Worm (Caenorhabditis elegans) whole organism, L2 larva: ENCODE measurements around the gene npr-39.

Source experiments
- C34F6.9 ChIP-seq: fragments of 150-350 bp; optimal IDR thresholded peaks from 2 replicates; lab custom pipeline; 2014; ENCODE audit warnings: missing biosample characterization, missing genetic modification characterization
- F13H6.1 ChIP-seq: sonication (generic microtip); optimal IDR thresholded peaks from 2 replicates; lab custom pipeline; 2016; ENCODE audit warnings: missing genetic modification characterization, missing compliant biosample characterization
- R02D3.7 ChIP-seq: fragments of 150-350 bp; optimal IDR thresholded peaks from 2 replicates; lab custom pipeline; 2014; ENCODE audit warnings: missing biosample characterization, missing genetic modification characterization
- ZK546.5 ChIP-seq: sonication (generic microtip); optimal IDR thresholded peaks from 2 replicates; lab custom pipeline; 2017; ENCODE audit warnings: missing biosample characterization, missing genetic modification characterization
- aly-2 ChIP-seq: fragments of 150-350 bp; optimal IDR thresholded peaks from 2 replicates; lab custom pipeline; 2014; ENCODE audit warnings: missing biosample characterization, missing genetic modification characterization
- ama-1 ChIP-seq: fragments of 150-350 bp; optimal IDR thresholded peaks from 2 replicates; lab custom pipeline; 2018; ENCODE audit warnings: inconsistent platforms
- blmp-1 ChIP-seq: sonication (generic microtip); optimal IDR thresholded peaks from 2 replicates; lab custom pipeline; 2017; ENCODE audit warnings: missing genetic modification characterization, mild to moderate bottlenecking, missing compliant biosample characterization, antibody characterized with exemption, moderate library complexity; ENCODE audit not compliant: insufficient read depth
- ceh-16 ChIP-seq: fragments of 150-350 bp; optimal IDR thresholded peaks from 2 replicates; lab custom pipeline; 2014; ENCODE audit warnings: missing biosample characterization, missing genetic modification characterization
- ceh-82 ChIP-seq: fragments of 150-350 bp; optimal IDR thresholded peaks from 2 replicates; lab custom pipeline; 2014; ENCODE audit warnings: missing biosample characterization, missing genetic modification characterization
- crh-2 ChIP-seq: sonication (generic microtip); optimal IDR thresholded peaks from 2 replicates; lab custom pipeline; 2017; ENCODE audit warnings: missing biosample characterization, missing genetic modification characterization
- dmd-4 ChIP-seq: sonication (generic microtip); optimal IDR thresholded peaks from 2 replicates; lab custom pipeline; 2017; ENCODE audit warnings: missing biosample characterization, missing genetic modification characterization
- egl-27 ChIP-seq: sonication (generic microtip); optimal IDR thresholded peaks from 3 replicates; lab custom pipeline; 2017; ENCODE audit warnings: missing biosample characterization, missing genetic modification reagents, missing genetic modification characterization
- elt-1 ChIP-seq: fragments of 150-350 bp; optimal IDR thresholded peaks from 2 replicates; lab custom pipeline; 2014; ENCODE audit warnings: missing biosample characterization, missing genetic modification characterization
- elt-3 ChIP-seq: sonication (generic microtip); optimal IDR thresholded peaks from 2 replicates; lab custom pipeline; 2017; ENCODE audit warnings: missing biosample characterization, missing genetic modification characterization
- fos-1 ChIP-seq: fragments of 150-350 bp; optimal IDR thresholded peaks from 2 replicates; lab custom pipeline; 2014; ENCODE audit warnings: missing biosample characterization, missing genetic modification characterization
- gmeb-1 ChIP-seq: fragments of 150-350 bp; optimal IDR thresholded peaks from 2 replicates; lab custom pipeline; 2014; ENCODE audit warnings: missing biosample characterization, missing genetic modification characterization
- lin-11 ChIP-seq: fragments of 150-350 bp; sonication (generic microtip); optimal IDR thresholded peaks from 2 replicates; lab custom pipeline; 2014; ENCODE audit warnings: missing biosample characterization, missing genetic modification characterization, inconsistent platforms, mixed read lengths
- lin-13 ChIP-seq: fragments of 150-350 bp; optimal IDR thresholded peaks from 2 replicates; lab custom pipeline; 2014; ENCODE audit warnings: missing biosample characterization, missing genetic modification reagents, missing genetic modification characterization
- lin-39 ChIP-seq: fragments of 150-350 bp; optimal IDR thresholded peaks from 2 replicates; lab custom pipeline; 2014; ENCODE audit warnings: missing biosample characterization, missing genetic modification reagents, missing genetic modification characterization
- lsy-2 ChIP-seq, 2 experiments: fragments of 150-350 bp in 1 of 2; sonication (generic microtip) in 1 of 2; optimal IDR thresholded peaks; 2 replicates each; lab custom pipeline; 2014 to 2017; ENCODE audit warnings: missing biosample characterization in 2 of 2, missing genetic modification characterization in 2 of 2
- mbf-1 ChIP-seq: sonication (generic microtip); optimal IDR thresholded peaks from 2 replicates; lab custom pipeline; 2017; ENCODE audit warnings: missing biosample characterization, missing genetic modification characterization
- mdl-1 ChIP-seq, 2 experiments: fragments of 150-350 bp in 1 of 2; sonication (generic microtip) in 1 of 2; optimal IDR thresholded peaks; 2 replicates each; lab custom pipeline; 2017; ENCODE audit warnings: missing biosample characterization in 2 of 2, missing genetic modification characterization in 2 of 2
- nhr-12 ChIP-seq: fragments of 150-350 bp; optimal IDR thresholded peaks from 2 replicates; lab custom pipeline; 2014; ENCODE audit warnings: missing biosample characterization, missing genetic modification characterization
- nhr-129 ChIP-seq: fragments of 150-350 bp; optimal IDR thresholded peaks from 2 replicates; lab custom pipeline; 2014; ENCODE audit warnings: missing biosample characterization, missing genetic modification characterization
- nhr-21 ChIP-seq: fragments of 150-350 bp; optimal IDR thresholded peaks from 2 replicates; lab custom pipeline; 2014; ENCODE audit warnings: missing biosample characterization, missing genetic modification characterization
- nhr-237 ChIP-seq: fragments of 150-350 bp; optimal IDR thresholded peaks from 2 replicates; lab custom pipeline; 2014; ENCODE audit warnings: missing biosample characterization, missing genetic modification characterization
- nhr-25 ChIP-seq: fragments of 150-350 bp; sonication (generic microtip); optimal IDR thresholded peaks from 3 replicates; lab custom pipeline; 2014; ENCODE audit warnings: missing biosample characterization, missing genetic modification characterization
- nhr-6 ChIP-seq: fragments of 150-350 bp; optimal IDR thresholded peaks from 2 replicates; lab custom pipeline; 2014; ENCODE audit warnings: missing biosample characterization, missing genetic modification characterization
- nhr-77 ChIP-seq: fragments of 150-350 bp; optimal IDR thresholded peaks from 2 replicates; lab custom pipeline; 2014; ENCODE audit warnings: missing biosample characterization, missing genetic modification characterization
- sem-4 ChIP-seq: fragments of 150-350 bp; optimal IDR thresholded peaks from 2 replicates; lab custom pipeline; 2014; ENCODE audit warnings: missing biosample characterization, missing genetic modification reagents, missing genetic modification characterization
- skn-1 ChIP-seq: sonication (generic microtip); optimal IDR thresholded peaks from 2 replicates; lab custom pipeline; 2017; ENCODE audit warnings: missing biosample characterization, missing genetic modification characterization
- sma-3 ChIP-seq: sonication (generic microtip); optimal IDR thresholded peaks from 2 replicates; lab custom pipeline; 2016; ENCODE audit warnings: missing genetic modification reagents, missing genetic modification characterization, missing compliant biosample characterization
- sma-9 ChIP-seq, 2 experiments: fragments of 150-350 bp in 1 of 2; sonication (generic microtip) in 1 of 2; optimal IDR thresholded peaks; 2 replicates each; lab custom pipeline; 2014 to 2016; ENCODE audit warnings: missing genetic modification characterization in 2 of 2, mild to moderate bottlenecking in 1 of 2, missing biosample characterization in 1 of 2, missing compliant biosample characterization in 1 of 2, missing genetic modification reagents in 1 of 2, moderate library complexity in 1 of 2
- unc-39 ChIP-seq: fragments of 150-350 bp; optimal IDR thresholded peaks from 2 replicates; lab custom pipeline; 2014; ENCODE audit warnings: missing biosample characterization, missing genetic modification characterization
- unc-55 ChIP-seq: fragments of 150-350 bp; sonication (generic microtip); optimal IDR thresholded peaks from 3 replicates; lab custom pipeline; 2014; ENCODE audit warnings: missing biosample characterization, missing genetic modification reagents, missing genetic modification characterization
- unc-62 ChIP-seq: fragments of 150-350 bp; optimal IDR thresholded peaks from 2 replicates; lab custom pipeline; 2014; ENCODE audit warnings: missing biosample characterization, missing genetic modification reagents, missing genetic modification characterization
- zag-1 ChIP-seq: fragments of 150-350 bp; optimal IDR thresholded peaks from 2 replicates; lab custom pipeline; 2014; ENCODE audit warnings: missing biosample characterization, missing genetic modification characterization
- ztf-1 ChIP-seq: fragments of 200-800 bp; sonication (Bioruptor generic); conservative IDR thresholded peaks from 2 replicates; pipeline ENCODE4 v1.3.6; 2022; ENCODE audit warnings: missing genetic modification characterization, missing compliant biosample characterization
- ztf-4 ChIP-seq: fragments of 150-350 bp; optimal IDR thresholded peaks from 2 replicates; lab custom pipeline; 2014; ENCODE audit warnings: missing biosample characterization, missing genetic modification characterization

Gene npr-39

DNA sequence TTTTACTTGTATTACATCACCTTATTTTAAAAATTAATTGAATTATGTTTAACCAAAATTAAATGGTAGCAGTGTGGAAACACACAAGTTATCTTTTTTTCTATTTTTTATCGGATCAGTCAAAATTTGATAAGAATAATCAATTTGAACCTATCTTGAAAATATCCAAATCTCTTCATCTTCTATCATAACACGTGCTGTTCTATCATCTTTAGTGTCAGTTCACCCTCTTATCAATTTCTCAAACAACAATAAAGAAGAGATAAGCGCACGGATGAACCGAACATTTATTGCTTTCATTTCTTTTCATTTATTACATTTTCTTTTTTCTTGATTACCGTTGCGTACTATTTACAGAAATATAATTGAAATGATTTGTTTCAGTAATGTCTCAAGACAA is 20.2 kb downstream of the npr-39 start, which contains the start of gene R04B5.5:
TSS of gene R04B5.5 (plus strand) at position 378 of the 400 bp plus-strand sequence.
- TF ChIP-seq gmeb-1 (tag; lab: Kevin White, UChicago) (no peak), sma-3 (GFP tag; lab: Kevin White, UChicago) (peak; percentile 32), egl-27 (peak; percentile 35), fos-1 (tag; lab: Kevin White, UChicago) (peak; percentile 69), blmp-1 (tag; lab: Kevin White, UChicago) (peak; percentile 55), skn-1 (tag; lab: Kevin White, UChicago) (no peak), nhr-21 (peak; percentile 65), ceh-16 (tag; lab: Kevin White, UChicago) (no peak), nhr-77 (tag; lab: Kevin White, UChicago) (no peak), mdl-1 (tag; optimal IDR thresholded peaks at IDR 0.05; lab: Kevin White, UChicago) (peak; percentile 15 to 45), crh-2 (tag; lab: Kevin White, UChicago) (peak; percentile 35), C34F6.9 (tag; lab: Kevin White, UChicago) (peak; percentile 21), lin-13 (GFP tag; lab: Kevin White, UChicago) (no peak), dmd-4 (tag; lab: Kevin White, UChicago) (no peak), unc-55 (GFP tag; lab: Kevin White, UChicago) (no peak), sma-9 (GFP tag; optimal IDR thresholded peaks at IDR 0.05; lab: Kevin White, UChicago) (peak; percentile 87), sma-9 (tag; optimal IDR thresholded peaks at IDR 0.05; lab: Kevin White, UChicago) (no peak), ZK546.5 (tag; lab: Kevin White, UChicago) (no peak), F13H6.1 (tag; lab: Kevin White, UChicago) (peak; percentile 29), lsy-2 (tag; optimal IDR thresholded peaks at IDR 0.05; lab: Kevin White, UChicago) (peak in 1 of 2 experiments; percentile 39)
- TF ChIP-seq, all 48 proteins: peak for 11

ce11 chrV:10090461-10090860 is 23.6 kb downstream of the npr-39 start, which contains the start of gene R04B5.7:
Gene R04B5.7, minus strand, starts transcription at chrV:10090561.
- TF ChIP-seq aly-2 (tag; lab: Kevin White, UChicago) (no peak), unc-62 (GFP tag; lab: Kevin White, UChicago) (no peak), nhr-12 (tag; lab: Kevin White, UChicago) (no peak), ztf-4 (tag; lab: Kevin White, UChicago) (no peak), nhr-129 (tag; lab: Kevin White, UChicago) (no peak), ceh-82 (no peak), nhr-25 (tag; lab: Kevin White, UChicago) (no peak), zag-1 (tag; lab: Kevin White, UChicago) (no peak), sma-3 (GFP tag; lab: Kevin White, UChicago) (no peak), ama-1 (lab: Kevin White, UChicago) (no peak), sma-9 (GFP tag; optimal IDR thresholded peaks at IDR 0.05; lab: Kevin White, UChicago) (no peak), sma-9 (tag; optimal IDR thresholded peaks at IDR 0.05; lab: Kevin White, UChicago) (no peak), fos-1 (tag; lab: Kevin White, UChicago) (no peak), gmeb-1 (tag; lab: Kevin White, UChicago) (no peak), lin-11 (tag; lab: Kevin White, UChicago) (no peak), ZK546.5 (tag; lab: Kevin White, UChicago) (no peak), skn-1 (tag; lab: Kevin White, UChicago) (no peak), ceh-16 (tag; lab: Kevin White, UChicago) (no peak), C34F6.9 (tag; lab: Kevin White, UChicago) (no peak)
- TF ChIP-seq, all 48 proteins: peak for 0

DNA sequence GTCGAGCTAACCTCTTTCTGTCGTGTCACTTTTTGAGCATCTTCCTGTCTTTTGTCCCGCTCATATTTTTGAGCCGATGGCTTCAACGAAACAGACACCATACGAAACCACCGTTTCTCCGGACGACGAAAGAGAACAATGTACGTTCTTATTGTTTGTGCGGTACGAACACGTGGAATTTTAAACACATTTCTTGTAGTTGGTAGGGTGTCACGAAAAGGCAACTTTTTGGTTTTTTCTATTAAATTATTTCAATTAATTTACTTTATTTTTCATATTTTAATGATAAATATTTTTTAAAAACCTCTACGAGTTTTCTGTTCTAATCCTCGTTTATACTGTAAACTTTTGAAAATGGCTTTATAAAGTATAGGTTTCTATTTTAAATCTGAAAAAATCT is 24.3 kb downstream of the npr-39 start, which contains the start of gene R04B5.11:
TSS of gene R04B5.11 (minus strand) at position 101 of the 400 bp plus-strand sequence.
- TF ChIP-seq lin-39 (tag; lab: Kevin White, UChicago), result no peak
- TF ChIP-seq lin-13 (GFP tag; lab: Kevin White, UChicago), result no peak
- TF ChIP-seq nhr-25 (tag; lab: Kevin White, UChicago), result no peak

DNA sequence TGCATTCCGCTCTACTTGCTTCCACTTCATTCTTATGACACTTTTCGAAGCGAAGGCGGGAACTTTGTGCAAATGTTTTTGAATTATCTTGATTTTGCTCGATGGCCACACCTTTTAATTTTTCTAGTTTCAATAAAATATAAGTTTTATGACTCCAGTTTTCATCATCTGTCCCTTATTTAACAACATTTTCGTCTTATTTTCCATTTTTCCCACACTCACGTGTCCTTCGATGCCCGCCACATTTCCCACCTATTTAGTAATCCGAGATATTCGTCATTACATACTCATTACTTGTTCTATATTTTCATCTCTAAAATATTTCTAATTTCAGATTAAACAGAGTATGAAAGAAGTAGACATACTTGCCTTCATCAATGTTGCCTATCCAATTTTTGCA is 27.5 kb downstream of the npr-39 start, which contains the start of gene srd-49:
TSS of gene srd-49 (plus strand) at position 301 of the 400 bp plus-strand sequence.
- TF ChIP-seq R02D3.7 (tag; lab: Kevin White, UChicago), result no peak
- TF ChIP-seq nhr-77 (tag; lab: Kevin White, UChicago), result no peak
- TF ChIP-seq unc-39 (tag; lab: Kevin White, UChicago), result no peak
- TF ChIP-seq ztf-4 (tag; lab: Kevin White, UChicago), result no peak
- no peak for TF ChIP-seq crh-2 (tag; lab: Kevin White, UChicago)
- no peak for TF ChIP-seq lin-11 (tag; lab: Kevin White, UChicago)
- no peak for TF ChIP-seq ZK546.5 (tag; lab: Kevin White, UChicago)
- TF ChIP-seq blmp-1 (tag; lab: Kevin White, UChicago), result no peak
- TF ChIP-seq elt-1 (tag; lab: Kevin White, UChicago), result no peak
- no peak for TF ChIP-seq unc-62 (GFP tag; lab: Kevin White, UChicago)
- no peak for TF ChIP-seq ceh-82
- no peak for TF ChIP-seq mbf-1 (tag; lab: Kevin White, UChicago)
- TF ChIP-seq nhr-237 (tag; lab: Kevin White, UChicago), result no peak
- TF ChIP-seq dmd-4 (tag; lab: Kevin White, UChicago), result no peak
- no peak for TF ChIP-seq nhr-6 (tag; lab: Kevin White, UChicago)
- no peak for TF ChIP-seq elt-3 (tag; lab: Kevin White, UChicago)
- no peak for TF ChIP-seq gmeb-1 (tag; lab: Kevin White, UChicago)
- no peak for TF ChIP-seq ztf-1 (GFP tag; lab: Robert Waterston, UW)
- no peak for TF ChIP-seq C34F6.9 (tag; lab: Kevin White, UChicago)
- TF ChIP-seq sem-4 (tag; lab: Kevin White, UChicago), result no peak
- TF ChIP-seq, all 48 proteins: peak for 0
